Fruit fly (Drosophila melanogaster): Measurements from ENCODE around the gene CG15537.

DNA sequence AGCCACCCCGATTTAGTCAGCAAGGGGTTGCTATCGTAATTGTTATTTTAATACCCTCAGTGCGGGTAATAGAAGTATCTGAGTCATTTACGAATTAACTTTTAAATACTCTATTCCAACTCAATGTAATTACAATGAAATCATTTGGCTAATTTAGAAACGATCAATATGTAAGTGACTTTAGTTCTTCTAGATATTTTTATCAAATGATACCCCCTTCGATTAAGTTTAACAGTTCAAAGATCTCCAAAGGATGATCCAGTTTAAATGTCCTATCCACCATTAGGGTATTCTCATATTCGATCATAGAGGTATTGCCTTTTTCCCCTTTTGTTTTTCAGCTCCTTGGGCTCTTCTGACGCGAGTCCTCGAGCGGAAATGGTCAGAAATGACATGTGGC, 49.5 kb downstream of the CG15537 start:
- TF ChIP-seq cic (GFP tag; optimal IDR thresholded peaks at IDR 0.05) (no peak), toe (GFP tag; optimal IDR thresholded peaks at IDR 0.05) (no peak), Hr96 (GFP tag; optimal IDR thresholded peaks at IDR 0.05) (no peak), Crg-1 (GFP tag; optimal IDR thresholded peaks at IDR 0.05) (no peak), kay (GFP tag; ENCODE audit: borderline replicate concordance) (no peak), CG7101 (tag; optimal IDR thresholded peaks at IDR 0.05) (no peak), pad (GFP tag; optimal IDR thresholded peaks at IDR 0.05) (no peak), CG5204 (GFP tag; optimal IDR thresholded peaks at IDR 0.05) (no peak), tj (GFP tag; optimal IDR thresholded peaks at IDR 0.05) (no peak)

Data from whole organism, adult.